Fruit fly (Drosophila melanogaster) whole organism, embryonic: ENCODE data around the gene CG3704.

Experiments used
- Abd-B ChIP-seq: fragments of 200-800 bp; sonication (Bioruptor generic); optimal IDR thresholded peaks from 2 replicates; lab custom pipeline; 2018; ENCODE audit warnings: missing biosample characterization, mild to moderate bottlenecking, missing genetic modification characterization, moderate library complexity
- Antp ChIP-seq: fragments of 200-800 bp; sonication (Bioruptor generic); optimal IDR thresholded peaks from 3 replicates; lab custom pipeline; 2016; ENCODE audit warnings: missing biosample characterization, missing genetic modification characterization
- CG10431 ChIP-seq: fragments of 200-800 bp; sonication (Bioruptor generic); optimal IDR thresholded peaks from 3 replicates; lab custom pipeline; 2018; ENCODE audit warnings: missing biosample characterization, mild to moderate bottlenecking, missing genetic modification characterization
- CG10543 ChIP-seq: fragments of 200-800 bp; sonication (Bioruptor generic); optimal IDR thresholded peaks from 3 replicates; lab custom pipeline; 2017; ENCODE audit warnings: missing biosample characterization, mild to moderate bottlenecking, missing genetic modification characterization, moderate library complexity
- CG11456 ChIP-seq: fragments of 200-800 bp; sonication (Bioruptor generic); IDR thresholded peaks from 3 replicates; pipeline ENCODE4 v1.3.6; 2022; ENCODE audit warnings: missing biosample characterization, missing genetic modification characterization
- CG15696 ChIP-seq: fragments of 200-800 bp; sonication (Bioruptor generic); optimal IDR thresholded peaks from 2 replicates; lab custom pipeline; 2019; ENCODE audit warnings: missing biosample characterization, mild to moderate bottlenecking, missing genetic modification characterization, moderate library complexity
- CG16813 ChIP-seq: fragments of 200-800 bp; sonication (Bioruptor generic); IDR thresholded peaks from 3 replicates; pipeline ENCODE4 v1.3.6; 2022; ENCODE audit warnings: missing biosample characterization, missing genetic modification characterization; ENCODE audit not compliant: partially characterized antibody
- CG17568 ChIP-seq: fragments of 200-800 bp; sonication (Bioruptor generic); optimal IDR thresholded peaks from 2 replicates; lab custom pipeline; 2018; ENCODE audit warnings: missing biosample characterization, mild to moderate bottlenecking, missing genetic modification characterization, moderate library complexity
- CG3281 ChIP-seq: fragments of 200-800 bp; sonication (Bioruptor generic); optimal IDR thresholded peaks from 3 replicates; lab custom pipeline; 2017; ENCODE audit warnings: missing biosample characterization, mild to moderate bottlenecking, missing genetic modification characterization
- CG3995 ChIP-seq: fragments of 200-800 bp; sonication (Bioruptor generic); optimal IDR thresholded peaks from 3 replicates; lab custom pipeline; 2016; ENCODE audit warnings: missing biosample characterization, missing genetic modification characterization
- CG42726 ChIP-seq: fragments of 200-800 bp; sonication (Bioruptor generic); IDR thresholded peaks from 2 replicates; pipeline ENCODE4 v1.3.6; 2022; ENCODE audit warnings: missing biosample characterization, missing genetic modification characterization; ENCODE audit not compliant: partially characterized antibody
- CG43689 ChIP-seq: fragments of 200-800 bp; sonication (Bioruptor generic); IDR thresholded peaks from 2 replicates; pipeline ENCODE4 v1.3.6; 2022; ENCODE audit warnings: missing biosample characterization, missing genetic modification characterization
- CG6254 ChIP-seq: fragments of 200-800 bp; sonication (Bioruptor generic); optimal IDR thresholded peaks from 3 replicates; lab custom pipeline; 2017; ENCODE audit warnings: mild to moderate bottlenecking, missing biosample characterization, missing genetic modification reagents, missing genetic modification characterization
- Camta ChIP-seq: fragments of 200-800 bp; sonication (Bioruptor generic); optimal IDR thresholded peaks from 2 replicates; lab custom pipeline; 2016; ENCODE audit warnings: missing biosample characterization, missing genetic modification characterization
- Dll ChIP-seq: fragments of 200-800 bp; sonication (Bioruptor generic); IDR thresholded peaks from 4 replicates; pipeline ENCODE4 v1.3.6; 2022; ENCODE audit warnings: missing biosample characterization, missing genetic modification characterization; ENCODE audit not compliant: partially characterized antibody
- Dp ChIP-seq: fragments of 200-800 bp; sonication (Bioruptor generic); optimal IDR thresholded peaks from 2 replicates; lab custom pipeline; 2018; ENCODE audit warnings: missing biosample characterization, mild to moderate bottlenecking, missing genetic modification characterization, moderate library complexity
- Hey ChIP-seq: fragments of 200-800 bp; sonication (Bioruptor generic); optimal IDR thresholded peaks from 3 replicates; lab custom pipeline; 2018; ENCODE audit warnings: missing biosample characterization, mild to moderate bottlenecking, missing genetic modification characterization
- Hmr ChIP-seq: fragments of 200-800 bp; sonication (Bioruptor generic); optimal IDR thresholded peaks from 3 replicates; lab custom pipeline; 2017; ENCODE audit warnings: mild to moderate bottlenecking, missing biosample characterization, missing genetic modification reagents, missing genetic modification characterization
- Jarid2 ChIP-seq: fragments of 200-800 bp; sonication (Bioruptor generic); optimal IDR thresholded peaks from 3 replicates; lab custom pipeline; 2017; ENCODE audit warnings: mild to moderate bottlenecking, missing biosample characterization, missing genetic modification reagents, missing genetic modification characterization
- MESR4 ChIP-seq: fragments of 200-800 bp; sonication (Bioruptor generic); optimal IDR thresholded peaks from 2 replicates; lab custom pipeline; 2018; ENCODE audit warnings: missing biosample characterization, mild to moderate bottlenecking, missing genetic modification characterization, moderate library complexity
- Neu2 ChIP-seq: fragments of 200-800 bp; sonication (Bioruptor generic); optimal IDR thresholded peaks from 3 replicates; lab custom pipeline; 2016; ENCODE audit warnings: missing biosample characterization, missing genetic modification characterization, borderline replicate concordance
- Opbp ChIP-seq: fragments of 200-800 bp; sonication (Bioruptor generic); IDR thresholded peaks from 3 replicates; pipeline ENCODE4 v1.3.6; 2022; ENCODE audit warnings: missing biosample characterization, missing genetic modification characterization; ENCODE audit not compliant: partially characterized antibody
- Ptx1 ChIP-seq: fragments of 200-800 bp; sonication (Bioruptor generic); IDR thresholded peaks from 2 replicates; pipeline ENCODE4 v1.3.6; 2022; ENCODE audit warnings: missing biosample characterization, missing genetic modification characterization
- Xrp1 ChIP-seq: fragments of 200-800 bp; sonication (Bioruptor generic); IDR thresholded peaks from 2 replicates; pipeline ENCODE4 v1.3.6; 2022; ENCODE audit warnings: missing biosample characterization, missing genetic modification characterization
- al ChIP-seq: fragments of 200-800 bp; sonication (Bioruptor generic); IDR thresholded peaks from 2 replicates; pipeline ENCODE4 v1.3.6; 2022; ENCODE audit warnings: missing biosample characterization, missing genetic modification characterization
- ap ChIP-seq: fragments of 200-800 bp; sonication (Bioruptor generic); IDR thresholded peaks from 2 replicates; pipeline ENCODE4 v1.3.6; 2022; ENCODE audit warnings: missing biosample characterization, missing genetic modification characterization
- cas ChIP-seq: fragments of 200-800 bp; sonication (Bioruptor generic); IDR thresholded peaks from 2 replicates; pipeline ENCODE4 v1.3.6; 2022; ENCODE audit warnings: missing biosample characterization, missing genetic modification characterization
- chif ChIP-seq, 2 experiments: fragments of 200-800 bp; sonication (Bioruptor generic); optimal IDR thresholded peaks; 3 replicates each; lab custom pipeline; 2016; ENCODE audit warnings: missing biosample characterization in 2 of 2, missing genetic modification characterization in 2 of 2
- dan ChIP-seq: fragments of 200-800 bp; sonication (Bioruptor generic); IDR thresholded peaks from 2 replicates; pipeline ENCODE4 v1.3.6; 2022; ENCODE audit warnings: missing biosample characterization, missing genetic modification characterization
- esg ChIP-seq: fragments of 200-800 bp; sonication (Bioruptor generic); conservative IDR thresholded peaks from 2 replicates; pipeline ENCODE4 v1.3.6; 2022; ENCODE audit warnings: missing biosample characterization, missing genetic modification characterization
- exex ChIP-seq: fragments of 200-800 bp; sonication (Bioruptor generic); optimal IDR thresholded peaks from 4 replicates; lab custom pipeline; 2018; ENCODE audit warnings: missing biosample characterization, mild to moderate bottlenecking, missing genetic modification characterization, moderate library complexity
- grn ChIP-seq: fragments of 200-800 bp; sonication (Bioruptor generic); optimal IDR thresholded peaks from 3 replicates; lab custom pipeline; 2017; ENCODE audit warnings: missing biosample characterization, missing genetic modification characterization
- gsb-n ChIP-seq: fragments of 200-800 bp; sonication (Bioruptor generic); optimal IDR thresholded peaks from 3 replicates; lab custom pipeline; 2018; ENCODE audit warnings: missing biosample characterization, mild to moderate bottlenecking, missing genetic modification characterization
- ind ChIP-seq: fragments of 200-800 bp; sonication (Bioruptor generic); optimal IDR thresholded peaks from 3 replicates; lab custom pipeline; 2016; ENCODE audit warnings: missing biosample characterization, missing genetic modification characterization
- klu ChIP-seq: fragments of 200-800 bp; sonication (Bioruptor generic); IDR thresholded peaks from 2 replicates; pipeline ENCODE4 v1.3.6; 2022; ENCODE audit warnings: missing biosample characterization, missing genetic modification characterization
- kni ChIP-seq: fragments of 200-800 bp; sonication (Bioruptor generic); optimal IDR thresholded peaks from 3 replicates; lab custom pipeline; 2017; ENCODE audit warnings: mild to moderate bottlenecking, missing biosample characterization, missing genetic modification reagents, missing genetic modification characterization
- luna ChIP-seq: fragments of 200-800 bp; sonication (Bioruptor generic); optimal IDR thresholded peaks from 2 replicates; lab custom pipeline; 2016; ENCODE audit warnings: missing biosample characterization, missing genetic modification characterization
- mam ChIP-seq: fragments of 200-800 bp; sonication (Bioruptor generic); optimal IDR thresholded peaks from 3 replicates; lab custom pipeline; 2016; ENCODE audit warnings: missing biosample characterization, missing genetic modification characterization
- p53 ChIP-seq: fragments of 200-800 bp; sonication (Bioruptor generic); optimal IDR thresholded peaks from 2 replicates; lab custom pipeline; 2016; ENCODE audit warnings: missing biosample characterization, missing genetic modification characterization
- pfk ChIP-seq: fragments of 200-800 bp; sonication (Bioruptor generic); optimal IDR thresholded peaks from 2 replicates; lab custom pipeline; 2018; ENCODE audit warnings: missing biosample characterization, mild to moderate bottlenecking, missing genetic modification characterization, moderate library complexity
- ranshi ChIP-seq: fragments of 200-800 bp; sonication (Bioruptor generic); IDR thresholded peaks from 2 replicates; pipeline ENCODE4 v1.3.6; 2022; ENCODE audit warnings: missing biosample characterization, missing genetic modification characterization
- rib ChIP-seq: fragments of 200-800 bp; sonication (Bioruptor generic); IDR thresholded peaks from 2 replicates; pipeline ENCODE4 v1.3.6; 2022; ENCODE audit warnings: missing biosample characterization, missing genetic modification characterization
- row ChIP-seq: fragments of 200-800 bp; sonication (Bioruptor generic); IDR thresholded peaks from 3 replicates; pipeline ENCODE4 v1.3.6; 2022; ENCODE audit warnings: missing biosample characterization, missing genetic modification characterization
- sd ChIP-seq: fragments of 200-800 bp; sonication (Bioruptor generic); optimal IDR thresholded peaks from 3 replicates; lab custom pipeline; 2018; ENCODE audit warnings: missing biosample characterization, mild to moderate bottlenecking, missing genetic modification characterization, moderate library complexity
- tap ChIP-seq: fragments of 200-800 bp; optimal IDR thresholded peaks from 3 replicates; lab custom pipeline; 2019; ENCODE audit warnings: missing biosample characterization, mild to moderate bottlenecking, missing genetic modification characterization, moderate library complexity
- unc-4 ChIP-seq: fragments of 200-800 bp; sonication (Bioruptor generic); IDR thresholded peaks from 2 replicates; pipeline ENCODE4 v1.3.6; 2022; ENCODE audit warnings: missing biosample characterization, missing genetic modification characterization; ENCODE audit not compliant: partially characterized antibody
- z ChIP-seq: fragments of 200-800 bp; sonication (Bioruptor generic); IDR thresholded peaks from 3 replicates; pipeline ENCODE4 v1.3.6; 2022; ENCODE audit warnings: missing biosample characterization, missing genetic modification characterization
- zen ChIP-seq: fragments of 200-800 bp; sonication (Bioruptor generic); optimal IDR thresholded peaks from 3 replicates; lab custom pipeline; 2018; ENCODE audit warnings: missing biosample characterization, mild to moderate bottlenecking, missing genetic modification characterization, moderate library complexity

Gene CG3704

dm6 chrX:935049-935900 lies 5.3 kb downstream of the CG3704 start, which contains the start of gene TRAM (continued):
- TF ChIP-seq Ptx1 (GFP tag; lab: Robert Waterston, UW) = peak; percentile 99
- peak; percentile 99 for TF ChIP-seq CG43689 (GFP tag; lab: Robert Waterston, UW)
- TF ChIP-seq kni (GFP tag; lab: Kevin White, UChicago) = peak; percentile 97
- peak; percentile 98 for TF ChIP-seq klu
- peak; percentile 89 for TF ChIP-seq CG3995 (GFP tag; lab: Kevin White, UChicago)
- no peak for TF ChIP-seq CG17568 (GFP tag; lab: Kevin White, UChicago)
- peak; percentile 87 for TF ChIP-seq CG16813 (GFP tag; lab: Robert Waterston, UW)
- TF ChIP-seq esg (GFP tag; lab: Robert Waterston, UW) = peak; percentile 99
- peak; percentile 99 for TF ChIP-seq al (GFP tag; lab: Robert Waterston, UW)
- peak; percentile 96 for TF ChIP-seq gsb-n (tag; lab: Kevin White, UChicago)
- TF ChIP-seq CG3281 (GFP tag; lab: Kevin White, UChicago) = peak; percentile 98
- peak; percentile 99 for TF ChIP-seq ind
- peak; percentile 82 for TF ChIP-seq unc-4 (GFP tag; lab: Robert Waterston, UW)
- TF ChIP-seq pfk (GFP tag; lab: Kevin White, UChicago) = peak; percentile 72
- TF ChIP-seq CG15696 (tag; lab: Kevin White, UChicago) = peak; percentile 96
- peak; percentile 99 for TF ChIP-seq Hmr (GFP tag; lab: Kevin White, UChicago)
- peak; percentile 98 for TF ChIP-seq rib (GFP tag; lab: Robert Waterston, UW)
- peak; percentile 78; the same call in 2 of the 3 replicates for TF ChIP-seq z (GFP tag; lab: Robert Waterston, UW)
- peak; percentile 85 for TF ChIP-seq Jarid2 (GFP tag; lab: Kevin White, UChicago)
- peak; percentile 99 for TF ChIP-seq row (GFP tag; lab: Robert Waterston, UW)
- peak; percentile 99 for TF ChIP-seq Antp (GFP tag; lab: Kevin White, UChicago)
- TF ChIP-seq ranshi (GFP tag; lab: Robert Waterston, UW) = peak; percentile 99
- peak; percentile 99 for TF ChIP-seq Xrp1 (GFP tag; lab: Robert Waterston, UW)
- peak; percentile 96 for TF ChIP-seq CG10431 (GFP tag; lab: Kevin White, UChicago)
- peak; percentile 97 for TF ChIP-seq Abd-B
- TF ChIP-seq Opbp = peak; percentile 84; the same call in 2 of the 3 replicates
- TF ChIP-seq CG42726 (GFP tag; lab: Robert Waterston, UW) = peak; percentile 82
- peak; percentile 97 for TF ChIP-seq Camta (GFP tag; lab: Kevin White, UChicago)
- peak; percentile 95 for TF ChIP-seq zen (tag; lab: Kevin White, UChicago)
- TF ChIP-seq tap (tag; lab: Kevin White, UChicago) = peak; percentile 96
- TF ChIP-seq mam (GFP tag; lab: Kevin White, UChicago) = peak; percentile 99
- peak; percentile 97 for TF ChIP-seq cas
- peak; percentile 89 for TF ChIP-seq Dp (GFP tag; lab: Kevin White, UChicago)
- TF ChIP-seq sd = peak; percentile 90
- TF ChIP-seq grn (GFP tag; lab: Kevin White, UChicago) = peak; percentile 81
- peak; percentile 94 for TF ChIP-seq luna
- peak; percentile 94 for TF ChIP-seq CG6254 (GFP tag; lab: Kevin White, UChicago)
- TF ChIP-seq chif (GFP tag; optimal IDR thresholded peaks at IDR 0.05; lab: Kevin White, UChicago) = peak; percentile 98 to 99
- peak; percentile 99 for TF ChIP-seq CG11456
- TF ChIP-seq Dll (GFP tag; lab: Robert Waterston, UW) = peak; percentile 82
- peak; percentile 95 for TF ChIP-seq p53 (GFP tag; lab: Kevin White, UChicago)
- TF ChIP-seq exex (tag; lab: Kevin White, UChicago) = peak; percentile 84
- peak; percentile 98 for TF ChIP-seq ap (GFP tag; lab: Robert Waterston, UW)
- TF ChIP-seq dan = peak; percentile 96
- peak; percentile 96 for TF ChIP-seq Hey (tag; lab: Kevin White, UChicago)
- peak; percentile 92 for TF ChIP-seq Neu2
- TF ChIP-seq CG10543 (GFP tag; lab: Kevin White, UChicago) = peak; percentile 99
- TF ChIP-seq MESR4 = peak; percentile 67
